Worm (Caenorhabditis elegans) whole organism, midembryonic: ENCODE results near the gene C28H8.5.

Experiments
- T22C8.4 ChIP-seq: fragments of 200-800 bp; sonication (Bioruptor generic); IDR thresholded peaks from 2 replicates; pipeline ENCODE4 v1.3.6; 2022; ENCODE audit warnings: missing genetic modification characterization, missing compliant biosample characterization
- cog-1 ChIP-seq: sonication (generic microtip); optimal IDR thresholded peaks from 2 replicates; lab custom pipeline; 2016; ENCODE audit warnings: missing genetic modification characterization, missing compliant biosample characterization
- flt-1 ChIP-seq: fragments of 200-800 bp; sonication (Bioruptor generic); IDR thresholded peaks from 2 replicates; pipeline ENCODE4 v1.3.6; 2022; ENCODE audit warnings: missing genetic modification characterization, missing compliant biosample characterization
- klf-2 ChIP-seq: fragments of 200-800 bp; sonication (Bioruptor generic); conservative IDR thresholded peaks from 2 replicates; pipeline ENCODE4 v1.3.6; 2022; ENCODE audit warnings: missing genetic modification reagents, missing genetic modification characterization, missing compliant biosample characterization
- med-1 ChIP-seq: sonication (generic microtip); optimal IDR thresholded peaks from 2 replicates; lab custom pipeline; 2017; ENCODE audit warnings: missing genetic modification characterization, mild to moderate bottlenecking, missing compliant biosample characterization, antibody characterized with exemption, missing genetic modification reagents; ENCODE audit not compliant: insufficient read depth
- ref-1 ChIP-seq: fragments of 200-800 bp; sonication (Bioruptor generic); conservative IDR thresholded peaks from 2 replicates; pipeline ENCODE4 v1.3.6; 2022; ENCODE audit warnings: missing genetic modification reagents, missing genetic modification characterization, missing compliant biosample characterization
- tab-1 ChIP-seq: fragments of 200-800 bp; sonication (Bioruptor generic); IDR thresholded peaks from 2 replicates; pipeline ENCODE4 v1.3.6; 2022; ENCODE audit warnings: missing genetic modification characterization, missing compliant biosample characterization
- ztf-23 ChIP-seq: fragments of 200-800 bp; sonication (Bioruptor generic); IDR thresholded peaks from 2 replicates; pipeline ENCODE4 v1.3.6; 2022; ENCODE audit warnings: missing genetic modification reagents, missing genetic modification characterization, missing compliant biosample characterization
- ztf-29 ChIP-seq: fragments of 200-800 bp; sonication (Bioruptor generic); IDR thresholded peaks from 2 replicates; pipeline ENCODE4 v1.3.6; 2022; ENCODE audit warnings: missing genetic modification reagents, missing genetic modification characterization, missing compliant biosample characterization

The C28H8.5 gene

ce11 chrIII:5934138-5934658 lies 50.1 kb downstream of the C28H8.5 start:
- TF ChIP-seq cog-1 (tag; lab: Kevin White, UChicago) (no peak), T22C8.4 (GFP tag; lab: Robert Waterston, UW) (no peak), ref-1 (GFP tag; lab: Robert Waterston, UW) (no peak), med-1 (no peak), tab-1 (GFP tag; lab: Robert Waterston, UW) (no peak), flt-1 (GFP tag; lab: Robert Waterston, UW) (no peak), ztf-23 (GFP tag; lab: Robert Waterston, UW) (no peak), klf-2 (GFP tag; lab: Robert Waterston, UW) (no peak), ztf-29 (GFP tag; lab: Robert Waterston, UW) (no peak)
